Fruit fly (Drosophila melanogaster): ENCODE results near the gene Kap-alpha3.

The Kap-alpha3 gene

dm6 chr3R:9563240-9563992 is 14.1 kb downstream of the Kap-alpha3 start, which contains the start of the genes CG9393 and Vps45 (continued):
- TF ChIP-seq CG43689 (GFP tag; IDR thresholded peaks at IDR 0.05) = no peak
- peak; percentile 17 for TF ChIP-seq luna (GFP tag; optimal IDR thresholded peaks at IDR 0.05)
- TF ChIP-seq otp (GFP tag; IDR thresholded peaks at IDR 0.05) = no peak
- peak; percentile 74 for TF ChIP-seq CG13424 (tag; optimal IDR thresholded peaks at IDR 0.05)
- TF ChIP-seq Asciz (GFP tag; optimal IDR thresholded peaks at IDR 0.05) = no peak
- no peak for TF ChIP-seq Vsx1 (GFP tag; optimal IDR thresholded peaks at IDR 0.05)
- 0 out of 2 replicates have a peak, but pooled peaks have one; percentile 7 for TF ChIP-seq ttk (GFP tag; IDR thresholded peaks at IDR 0.05)
- TF ChIP-seq CG11398 (GFP tag; optimal IDR thresholded peaks at IDR 0.05) = peak; percentile 33
- peak; percentile 50 for TF ChIP-seq pnt (GFP tag; optimal IDR thresholded peaks at IDR 0.05)
- TF ChIP-seq CG8478 (optimal IDR thresholded peaks at IDR 0.05) = no peak
- peak; percentile 66 for TF ChIP-seq CG4424 (GFP tag; optimal IDR thresholded peaks at IDR 0.05)
- peak; percentile 41 for TF ChIP-seq Dp (GFP tag; optimal IDR thresholded peaks at IDR 0.05)
- peak; percentile 46 for TF ChIP-seq exex (tag; optimal IDR thresholded peaks at IDR 0.05)
- TF ChIP-seq CG8359 (GFP tag; optimal IDR thresholded peaks at IDR 0.05; ENCODE audit: borderline replicate concordance) = no peak
- peak; percentile 83 for TF ChIP-seq chn (GFP tag; optimal IDR thresholded peaks at IDR 0.05)
- peak; percentile 8 for TF ChIP-seq cwo (GFP tag; optimal IDR thresholded peaks at IDR 0.05)
- peak; percentile 23 for TF ChIP-seq Side (GFP tag; optimal IDR thresholded peaks at IDR 0.05)
- peak; percentile 6; the same call in 1 of the 2 replicates for TF ChIP-seq Awh (GFP tag; IDR thresholded peaks at IDR 0.05)
- TF ChIP-seq ato (GFP tag; IDR thresholded peaks at IDR 0.05; ENCODE audit: partially characterized antibody) = peak; percentile 87
- TF ChIP-seq B-H2 (GFP tag; optimal IDR thresholded peaks at IDR 0.05) = peak; percentile 70
- TF ChIP-seq gfzf (GFP tag; optimal IDR thresholded peaks at IDR 0.05) = peak; percentile 27
- peak; percentile 65 for TF ChIP-seq CG10267 (tag; optimal IDR thresholded peaks at IDR 0.05)
- TF ChIP-seq ken (GFP tag; IDR thresholded peaks at IDR 0.05) = no peak; the same call in 2 of the 3 replicates
- no peak for TF ChIP-seq sr (GFP tag; IDR thresholded peaks at IDR 0.05)
- peak; percentile 37 for TF ChIP-seq emc (GFP tag; optimal IDR thresholded peaks at IDR 0.05)
- TF ChIP-seq CG6689 (GFP tag; IDR thresholded peaks at IDR 0.05) = 0 out of 2 replicates have a peak, but pooled peaks have one; percentile 55
- peak; percentile 71 for TF ChIP-seq CG9817 (tag; optimal IDR thresholded peaks at IDR 0.05)
- TF ChIP-seq CG8765 (GFP tag; IDR thresholded peaks at IDR 0.05) = peak; percentile 49; the same call in 1 of the 2 replicates
- TF ChIP-seq NK7.1 (GFP tag; optimal IDR thresholded peaks at IDR 0.05) = no peak
- 0 out of 3 replicates have a peak, but pooled peaks have one; percentile 7 for TF ChIP-seq Optix (GFP tag; IDR thresholded peaks at IDR 0.05)
- TF ChIP-seq CG16813 (GFP tag; IDR thresholded peaks at IDR 0.05; ENCODE audit: partially characterized antibody) = peak; percentile 95
- TF ChIP-seq CG34422 (GFP tag; IDR thresholded peaks at IDR 0.05) = no peak; the same call in 2 of the 3 replicates
- peak; percentile 69 for TF ChIP-seq ems (GFP tag; optimal IDR thresholded peaks at IDR 0.05)
- peak; percentile 71; the same call in 1 of the 2 replicates for TF ChIP-seq sob (GFP tag; IDR thresholded peaks at IDR 0.05)
- peak; percentile 97 for TF ChIP-seq Ets65A (GFP tag)
- peak; percentile 47 for TF ChIP-seq Ssrp (tag; optimal IDR thresholded peaks at IDR 0.05)
- no peak for TF ChIP-seq CrebB (tag; optimal IDR thresholded peaks at IDR 0.05)
- peak; percentile 55 for TF ChIP-seq bcd (GFP tag; optimal IDR thresholded peaks at IDR 0.05)
- peak; percentile 90 for TF ChIP-seq Doc3 (GFP tag; IDR thresholded peaks at IDR 0.05; ENCODE audit: partially characterized antibody)
- TF ChIP-seq CG3726 (GFP tag; IDR thresholded peaks at IDR 0.05) = no peak
- no peak for TF ChIP-seq CG8388 (GFP tag; optimal IDR thresholded peaks at IDR 0.05)
- peak; percentile 52 for TF ChIP-seq CG18476 (GFP tag; optimal IDR thresholded peaks at IDR 0.05)
- no peak for TF ChIP-seq fd64A (GFP tag; optimal IDR thresholded peaks at IDR 0.05)
- peak; percentile 65 for TF ChIP-seq CG32772 (GFP tag; IDR thresholded peaks at IDR 0.05)
- TF ChIP-seq CG4820 (GFP tag; optimal IDR thresholded peaks at IDR 0.05) = peak; percentile 50
- peak; percentile 46 for TF ChIP-seq CG8089 (GFP tag; optimal IDR thresholded peaks at IDR 0.05)
- TF ChIP-seq Meics (GFP tag; optimal IDR thresholded peaks at IDR 0.05) = no peak
- TF ChIP-seq Doc2 (GFP tag; IDR thresholded peaks at IDR 0.05) = no peak
- TF ChIP-seq Bteb2 (GFP tag; optimal IDR thresholded peaks at IDR 0.05) = peak; percentile 48
- no peak for TF ChIP-seq Nf-YA (GFP tag; IDR thresholded peaks at IDR 0.05)

Data from whole organism, embryonic.